Fruit fly (Drosophila melanogaster) whole organism, embryonic: ENCODE results near the gene CG7579.

Experiments
- Atf6 ChIP-seq: fragments of 200-800 bp; sonication (Bioruptor generic); IDR thresholded peaks from 2 replicates; pipeline ENCODE4 v1.3.6; 2022; ENCODE audit warnings: missing biosample characterization, missing genetic modification characterization
- Blimp-1 ChIP-seq: fragments of 200-800 bp; sonication (Bioruptor generic); optimal IDR thresholded peaks from 3 replicates; lab custom pipeline; 2018; ENCODE audit warnings: missing biosample characterization, missing genetic modification characterization, mild to moderate bottlenecking, moderate library complexity, missing genetic modification reagents
- CG10209 ChIP-seq: fragments of 200-800 bp; sonication (Bioruptor generic); optimal IDR thresholded peaks from 3 replicates; lab custom pipeline; 2017; ENCODE audit warnings: missing biosample characterization, mild to moderate bottlenecking, missing genetic modification characterization, missing genetic modification reagents
- CG10654 ChIP-seq: fragments of 200-800 bp; sonication (Bioruptor generic); optimal IDR thresholded peaks from 2 replicates; lab custom pipeline; 2016; ENCODE audit warnings: missing biosample characterization, missing genetic modification characterization
- CG12769 ChIP-seq: fragments of 200-800 bp; sonication (Bioruptor generic); optimal IDR thresholded peaks from 2 replicates; lab custom pipeline; 2019; ENCODE audit warnings: missing biosample characterization, mild to moderate bottlenecking, missing genetic modification characterization, moderate library complexity
- CG13424 ChIP-seq: fragments of 200-800 bp; sonication (Bioruptor generic); optimal IDR thresholded peaks from 2 replicates; lab custom pipeline; 2019; ENCODE audit warnings: missing biosample characterization, mild to moderate bottlenecking, missing genetic modification characterization, moderate library complexity
- CG14050 ChIP-seq: fragments of 200-800 bp; sonication (Bioruptor generic); IDR thresholded peaks from 3 replicates; pipeline ENCODE4 v1.3.6; 2022; ENCODE audit warnings: missing biosample characterization, missing genetic modification characterization
- CG14667 ChIP-seq: fragments of 200-800 bp; sonication (Bioruptor generic); IDR thresholded peaks from 2 replicates; pipeline ENCODE4 v1.3.6; 2022; ENCODE audit warnings: missing biosample characterization, missing genetic modification characterization
- CG15011 ChIP-seq: fragments of 200-800 bp; sonication (Bioruptor generic); optimal IDR thresholded peaks from 3 replicates; lab custom pipeline; 2018; ENCODE audit warnings: missing biosample characterization, mild to moderate bottlenecking, missing genetic modification characterization
- CG17829 ChIP-seq: fragments of 200-800 bp; optimal IDR thresholded peaks from 2 replicates; lab custom pipeline; 2019; ENCODE audit warnings: missing biosample characterization, mild to moderate bottlenecking, missing genetic modification characterization, moderate library complexity
- CG18476 ChIP-seq: fragments of 200-800 bp; sonication (Bioruptor generic); optimal IDR thresholded peaks from 2 replicates; lab custom pipeline; 2016; ENCODE audit warnings: missing biosample characterization, mild to moderate bottlenecking, missing genetic modification characterization
- CG33557 ChIP-seq: fragments of 200-800 bp; sonication (Bioruptor generic); optimal IDR thresholded peaks from 2 replicates; lab custom pipeline; 2019; ENCODE audit warnings: missing biosample characterization, mild to moderate bottlenecking, missing genetic modification characterization, moderate library complexity
- CG42726 ChIP-seq: fragments of 200-800 bp; sonication (Bioruptor generic); IDR thresholded peaks from 2 replicates; pipeline ENCODE4 v1.3.6; 2022; ENCODE audit warnings: missing biosample characterization, missing genetic modification characterization; ENCODE audit not compliant: partially characterized antibody
- CG4424 ChIP-seq: fragments of 200-800 bp; sonication (Bioruptor generic); optimal IDR thresholded peaks from 3 replicates; lab custom pipeline; 2016; ENCODE audit warnings: missing biosample characterization, missing genetic modification characterization
- CG4707 ChIP-seq: fragments of 200-800 bp; sonication (Bioruptor generic); optimal IDR thresholded peaks from 2 replicates; lab custom pipeline; 2018; ENCODE audit warnings: missing biosample characterization, mild to moderate bottlenecking, missing genetic modification characterization, moderate library complexity
- CG5180 ChIP-seq: fragments of 200-800 bp; sonication (Bioruptor generic); optimal IDR thresholded peaks from 3 replicates; lab custom pipeline; 2017; ENCODE audit warnings: missing biosample characterization, missing genetic modification characterization, mild to moderate bottlenecking, moderate library complexity, missing genetic modification reagents
- CG5953 ChIP-seq: fragments of 200-800 bp; sonication (Bioruptor generic); IDR thresholded peaks from 2 replicates; pipeline ENCODE4 v1.3.6; 2022; ENCODE audit warnings: missing biosample characterization, missing genetic modification characterization
- CG6683 ChIP-seq: fragments of 200-800 bp; sonication (Bioruptor generic); optimal IDR thresholded peaks from 2 replicates; lab custom pipeline; 2017; ENCODE audit warnings: missing biosample characterization, mild to moderate bottlenecking, missing genetic modification characterization, missing genetic modification reagents
- CG7745 ChIP-seq: fragments of 200-800 bp; sonication (Bioruptor generic); optimal IDR thresholded peaks from 2 replicates; lab custom pipeline; 2018; ENCODE audit warnings: missing biosample characterization, mild to moderate bottlenecking, missing genetic modification characterization, moderate library complexity
- Deaf1 ChIP-seq: fragments of 200-800 bp; optimal IDR thresholded peaks from 3 replicates; lab custom pipeline; 2019; ENCODE audit warnings: missing biosample characterization, mild to moderate bottlenecking, missing genetic modification characterization, moderate library complexity
- Elba2 ChIP-seq: fragments of 200-800 bp; sonication (Bioruptor generic); optimal IDR thresholded peaks from 3 replicates; lab custom pipeline; 2016; ENCODE audit warnings: missing biosample characterization, missing genetic modification characterization
- Fer2 ChIP-seq: fragments of 200-800 bp; sonication (Bioruptor generic); optimal IDR thresholded peaks from 2 replicates; lab custom pipeline; 2018; ENCODE audit warnings: missing biosample characterization, mild to moderate bottlenecking, missing genetic modification characterization, moderate library complexity
- HLH4C ChIP-seq: fragments of 200-800 bp; sonication (Bioruptor generic); IDR thresholded peaks from 3 replicates; pipeline ENCODE4 v1.3.6; 2022; ENCODE audit warnings: missing biosample characterization, missing genetic modification characterization; ENCODE audit not compliant: partially characterized antibody
- Six4 ChIP-seq: fragments of 200-800 bp; sonication (Bioruptor generic); optimal IDR thresholded peaks from 2 replicates; lab custom pipeline; 2016; ENCODE audit warnings: missing biosample characterization, missing genetic modification characterization
- TFAM ChIP-seq: fragments of 200-800 bp; sonication (Bioruptor generic); optimal IDR thresholded peaks from 2 replicates; lab custom pipeline; 2017; ENCODE audit warnings: missing biosample characterization, missing genetic modification characterization, inconsistent platforms
- Trl ChIP-seq, 3 experiments: fragments of >200 bp in 2 of 3; fragments of 200-800 bp in 1 of 3; sonication (Bioruptor generic) in 1 of 3; optimal IDR thresholded peaks; 2 replicates in 1 of 3; 3 replicates in 2 of 3; lab custom pipeline; 2016 to 2017; ENCODE audit warnings: missing biosample characterization in 1 of 3, missing genetic modification characterization in 1 of 3
- ase ChIP-seq: fragments of 200-800 bp; sonication (Bioruptor generic); IDR thresholded peaks from 3 replicates; pipeline ENCODE4 v1.3.6; 2022; ENCODE audit warnings: missing biosample characterization, missing genetic modification characterization
- az2 ChIP-seq: fragments of 200-800 bp; sonication (Bioruptor generic); optimal IDR thresholded peaks from 3 replicates; lab custom pipeline; 2016; ENCODE audit warnings: missing biosample characterization, missing genetic modification characterization
- exex ChIP-seq: fragments of 200-800 bp; sonication (Bioruptor generic); optimal IDR thresholded peaks from 4 replicates; lab custom pipeline; 2018; ENCODE audit warnings: missing biosample characterization, mild to moderate bottlenecking, missing genetic modification characterization, moderate library complexity
- fd64A ChIP-seq: fragments of 200-800 bp; sonication (Bioruptor generic); optimal IDR thresholded peaks from 3 replicates; lab custom pipeline; 2018; ENCODE audit warnings: missing biosample characterization, mild to moderate bottlenecking, missing genetic modification characterization
- fd96Cb ChIP-seq: fragments of 200-800 bp; sonication (Bioruptor generic); optimal IDR thresholded peaks from 2 replicates; lab custom pipeline; 2018; ENCODE audit warnings: missing biosample characterization, mild to moderate bottlenecking, missing genetic modification characterization, moderate library complexity
- gcm2 ChIP-seq: fragments of 200-800 bp; sonication (Bioruptor generic); optimal IDR thresholded peaks from 2 replicates; lab custom pipeline; 2016; ENCODE audit warnings: missing biosample characterization, missing genetic modification characterization
- gro ChIP-seq: fragments of 200-800 bp; sonication (Bioruptor generic); optimal IDR thresholded peaks from 2 replicates; lab custom pipeline; 2016; ENCODE audit warnings: missing biosample characterization, missing genetic modification characterization
- h ChIP-seq: fragments of >200 bp; optimal IDR thresholded peaks from 2 replicates; lab custom pipeline; 2017
- jigr1 ChIP-seq: fragments of 200-800 bp; sonication (Bioruptor generic); IDR thresholded peaks from 3 replicates; pipeline ENCODE4 v1.3.6; 2022; ENCODE audit warnings: missing biosample characterization, missing genetic modification characterization
- jumu ChIP-seq: fragments of 200-800 bp; sonication (Bioruptor generic); optimal IDR thresholded peaks from 3 replicates; lab custom pipeline; 2016; ENCODE audit warnings: missing biosample characterization, missing genetic modification characterization
- knrl ChIP-seq: fragments of 200-800 bp; sonication (Bioruptor generic); IDR thresholded peaks from 3 replicates; pipeline ENCODE4 v1.3.6; 2022; ENCODE audit warnings: missing biosample characterization, missing genetic modification characterization; ENCODE audit not compliant: partially characterized antibody
- lilli ChIP-seq: fragments of 200-800 bp; sonication (Bioruptor generic); optimal IDR thresholded peaks from 3 replicates; lab custom pipeline; 2016; ENCODE audit warnings: missing biosample characterization, missing genetic modification characterization
- lola ChIP-seq, 3 experiments: fragments of >200 bp in 2 of 3; fragments of 200-800 bp in 1 of 3; sonication (Bioruptor generic) in 1 of 3; optimal IDR thresholded peaks; 2 replicates each; lab custom pipeline; 2017 to 2019; ENCODE audit warnings: missing biosample characterization in 3 of 3, missing genetic modification characterization in 3 of 3, mild to moderate bottlenecking in 1 of 3, moderate library complexity in 1 of 3
- oc ChIP-seq: fragments of 200-800 bp; sonication (Bioruptor generic); optimal IDR thresholded peaks from 2 replicates; lab custom pipeline; 2018; ENCODE audit warnings: missing biosample characterization, mild to moderate bottlenecking, missing genetic modification characterization, moderate library complexity
- onecut ChIP-seq: fragments of 200-800 bp; sonication (Bioruptor generic); IDR thresholded peaks from 2 replicates; pipeline ENCODE4 v1.3.6; 2022; ENCODE audit warnings: missing biosample characterization, missing genetic modification characterization
- scrt ChIP-seq: fragments of 200-800 bp; sonication (Bioruptor generic); optimal IDR thresholded peaks from 2 replicates; lab custom pipeline; 2018; ENCODE audit warnings: missing biosample characterization, mild to moderate bottlenecking, missing genetic modification characterization, moderate library complexity
- shn ChIP-seq: fragments of 200-800 bp; sonication (Bioruptor generic); optimal IDR thresholded peaks from 3 replicates; lab custom pipeline; 2016; ENCODE audit warnings: missing biosample characterization, missing genetic modification characterization
- sima ChIP-seq: fragments of 200-800 bp; sonication (Bioruptor generic); optimal IDR thresholded peaks from 2 replicates; lab custom pipeline; 2016; ENCODE audit warnings: missing biosample characterization, missing genetic modification characterization
- slou ChIP-seq: fragments of 200-800 bp; sonication (Bioruptor generic); optimal IDR thresholded peaks from 3 replicates; lab custom pipeline; 2016; ENCODE audit warnings: missing biosample characterization, missing genetic modification characterization
- tio ChIP-seq: fragments of 200-800 bp; sonication (Bioruptor generic); optimal IDR thresholded peaks from 2 replicates; lab custom pipeline; 2017; ENCODE audit warnings: missing biosample characterization, missing genetic modification characterization, inconsistent platforms
- wdn ChIP-seq: fragments of 200-800 bp; sonication (Bioruptor generic); IDR thresholded peaks from 2 replicates; pipeline ENCODE4 v1.3.6; 2022; ENCODE audit warnings: missing biosample characterization, missing genetic modification characterization
- z ChIP-seq: fragments of 200-800 bp; sonication (Bioruptor generic); IDR thresholded peaks from 3 replicates; pipeline ENCODE4 v1.3.6; 2022; ENCODE audit warnings: missing biosample characterization, missing genetic modification characterization
- zfh2 ChIP-seq: fragments of 200-800 bp; sonication (Bioruptor generic); optimal IDR thresholded peaks from 2 replicates; lab custom pipeline; 2016; ENCODE audit warnings: missing biosample characterization, missing genetic modification characterization

The CG7579 gene

dm6 chr3L:15699626-15700337 is 16.5 kb upstream of the CG7579 start, which contains the start of gene comm2 (continued):
- TF ChIP-seq fd96Cb (tag; lab: Kevin White, UChicago): no peak
- TF ChIP-seq CG33557 (GFP tag; lab: Kevin White, UChicago): no peak
- no peak for TF ChIP-seq shn
- TF ChIP-seq CG6683 (GFP tag; lab: Kevin White, UChicago): no peak
- peak; percentile 84 for TF ChIP-seq Blimp-1 (GFP tag; lab: Kevin White, UChicago)
- TF ChIP-seq fd64A (GFP tag; lab: Kevin White, UChicago): peak; percentile 15
- TF ChIP-seq Six4: no peak
- no peak; the same call in 2 of the 3 replicates for TF ChIP-seq knrl (GFP tag; lab: Robert Waterston, UW)
- TF ChIP-seq CG10209: no peak
- TF ChIP-seq wdn (GFP tag; lab: Robert Waterston, UW): no peak
- TF ChIP-seq CG5953 (GFP tag; lab: Robert Waterston, UW): no peak
- no peak for TF ChIP-seq CG14667 (GFP tag; lab: Robert Waterston, UW)
- TF ChIP-seq Fer2 (tag; lab: Kevin White, UChicago): no peak
- no peak for TF ChIP-seq az2 (GFP tag; lab: Kevin White, UChicago)
- TF ChIP-seq onecut (GFP tag; lab: Robert Waterston, UW): no peak
- TF ChIP-seq Deaf1 (tag; lab: Kevin White, UChicago): peak; percentile 96
- TF ChIP-seq lilli (GFP tag; lab: Kevin White, UChicago): no peak
- no peak for TF ChIP-seq Atf6
- no peak for TF ChIP-seq slou (GFP tag; lab: Kevin White, UChicago)
- no peak for TF ChIP-seq Elba2 (GFP tag; lab: Kevin White, UChicago)
- TF ChIP-seq h: no peak
- no peak for TF ChIP-seq CG4424 (GFP tag; lab: Kevin White, UChicago)
- no peak for TF ChIP-seq CG14050 (GFP tag; lab: Robert Waterston, UW)
- TF ChIP-seq CG4707 (GFP tag; lab: Kevin White, UChicago): peak; percentile 1
- TF ChIP-seq jumu: no peak
- TF ChIP-seq sima (GFP tag; lab: Kevin White, UChicago): no peak
- TF ChIP-seq CG10654 (GFP tag; lab: Kevin White, UChicago): no peak
- no peak for TF ChIP-seq CG13424 (tag; lab: Kevin White, UChicago)
- no peak for TF ChIP-seq CG15011 (GFP tag; lab: Kevin White, UChicago)
- TF ChIP-seq tio (GFP tag; lab: Kevin White, UChicago): no peak
- peak; percentile 83 to 93 for TF ChIP-seq Trl (optimal IDR thresholded peaks at IDR 0.05; lab: Kevin White, UChicago)
- TF ChIP-seq Trl (GFP tag; optimal IDR thresholded peaks at IDR 0.05; lab: Kevin White, UChicago): no peak
- TF ChIP-seq CG12769 (tag; lab: Kevin White, UChicago): peak; percentile 94
- no peak for TF ChIP-seq TFAM (GFP tag; lab: Kevin White, UChicago)
- peak; percentile 52 for TF ChIP-seq oc (tag; lab: Kevin White, UChicago)
- TF ChIP-seq gro (GFP tag; lab: Kevin White, UChicago): no peak
- peak; percentile 30 for TF ChIP-seq CG5180 (GFP tag; lab: Kevin White, UChicago)
- TF ChIP-seq exex (tag; lab: Kevin White, UChicago): no peak
- TF ChIP-seq scrt (GFP tag; lab: Kevin White, UChicago): no peak
- TF ChIP-seq jigr1: no peak
- TF ChIP-seq gcm2 (GFP tag; lab: Kevin White, UChicago): no peak
- no peak for TF ChIP-seq lola (GFP tag; optimal IDR thresholded peaks at IDR 0.05; lab: Kevin White, UChicago)
- TF ChIP-seq HLH4C: peak; percentile 21; the same call in 1 of the 3 replicates
- peak; percentile 43 for TF ChIP-seq CG17829 (tag; lab: Kevin White, UChicago)
- TF ChIP-seq CG42726 (GFP tag; lab: Robert Waterston, UW): peak; percentile 60; the same call in 1 of the 2 replicates
- TF ChIP-seq zfh2 (GFP tag; lab: Kevin White, UChicago): no peak
- peak; percentile 99 for TF ChIP-seq z (GFP tag; lab: Robert Waterston, UW)
- TF ChIP-seq CG18476: no peak
- no peak for TF ChIP-seq ase (GFP tag; lab: Robert Waterston, UW)
- no peak for TF ChIP-seq CG7745 (tag; lab: Kevin White, UChicago)
